Fruit fly (Drosophila melanogaster) whole organism, adult: ENCODE measurements around the gene CG5861.

Experiments used
- CG11617 ChIP-seq: fragments of 200-800 bp; sonication (Bioruptor generic); optimal IDR thresholded peaks from 2 replicates; lab custom pipeline; 2017; ENCODE audit warnings: mild to moderate bottlenecking, missing biosample characterization, missing genetic modification reagents, missing genetic modification characterization
- CG12768 ChIP-seq: fragments of 200-800 bp; sonication (Bioruptor generic); optimal IDR thresholded peaks from 2 replicates; lab custom pipeline; 2017; ENCODE audit warnings: missing biosample characterization, missing genetic modification characterization, mild to moderate bottlenecking, moderate library complexity, missing genetic modification reagents
- CG14711 ChIP-seq: fragments of 200-800 bp; sonication (Bioruptor generic); optimal IDR thresholded peaks from 2 replicates; lab custom pipeline; 2018; ENCODE audit warnings: missing biosample characterization, mild to moderate bottlenecking, missing genetic modification characterization, moderate library complexity
- CG1620 ChIP-seq: fragments of 200-800 bp; sonication (Bioruptor generic); optimal IDR thresholded peaks from 2 replicates; lab custom pipeline; 2016; ENCODE audit warnings: missing biosample characterization, missing genetic modification characterization
- CG33017 ChIP-seq: fragments of 200-800 bp; sonication (Bioruptor generic); optimal IDR thresholded peaks from 2 replicates; lab custom pipeline; 2018; ENCODE audit warnings: missing biosample characterization, mild to moderate bottlenecking, missing genetic modification characterization, moderate library complexity
- CG5204 ChIP-seq: fragments of 200-800 bp; sonication (Bioruptor generic); optimal IDR thresholded peaks from 2 replicates; lab custom pipeline; 2016; ENCODE audit warnings: missing biosample characterization, missing genetic modification characterization
- CG7045 ChIP-seq: fragments of 200-800 bp; sonication (Bioruptor generic); optimal IDR thresholded peaks from 2 replicates; lab custom pipeline; 2017; ENCODE audit warnings: missing biosample characterization, mild to moderate bottlenecking, missing genetic modification characterization
- CG7101 ChIP-seq: fragments of 200-800 bp; sonication (Bioruptor generic); optimal IDR thresholded peaks from 2 replicates; lab custom pipeline; 2018; ENCODE audit warnings: missing biosample characterization, mild to moderate bottlenecking, missing genetic modification characterization, moderate library complexity
- Clk ChIP-seq: fragments of 200-800 bp; sonication (Bioruptor generic); optimal IDR thresholded peaks from 2 replicates; lab custom pipeline; 2017; ENCODE audit warnings: missing biosample characterization, missing genetic modification characterization
- Crg-1 ChIP-seq: fragments of 200-800 bp; sonication (Bioruptor generic); optimal IDR thresholded peaks from 2 replicates; lab custom pipeline; 2016; ENCODE audit warnings: missing biosample characterization, missing genetic modification characterization
- Hr96 ChIP-seq: fragments of 200-800 bp; sonication (Bioruptor generic); optimal IDR thresholded peaks from 2 replicates; lab custom pipeline; 2016; ENCODE audit warnings: missing biosample characterization, missing genetic modification characterization
- Mnt ChIP-seq: fragments of 200-800 bp; sonication (Bioruptor generic); optimal IDR thresholded peaks from 2 replicates; lab custom pipeline; 2016; ENCODE audit warnings: missing biosample characterization, mild to moderate bottlenecking, missing genetic modification characterization
- bab1 ChIP-seq: fragments of 200-800 bp; sonication (Bioruptor generic); optimal IDR thresholded peaks from 3 replicates; lab custom pipeline; 2019; ENCODE audit warnings: missing biosample characterization, mild to moderate bottlenecking, missing genetic modification characterization, moderate library complexity
- cic ChIP-seq: fragments of 200-800 bp; sonication (Bioruptor generic); optimal IDR thresholded peaks from 2 replicates; lab custom pipeline; 2017; ENCODE audit warnings: missing biosample characterization, mild to moderate bottlenecking, missing genetic modification characterization, moderate library complexity
- cnc ChIP-seq, 2 experiments: fragments of >200 bp; optimal IDR thresholded peaks; 2 replicates each; lab custom pipeline; 2017
- kay ChIP-seq: fragments of 200-800 bp; sonication (Bioruptor generic); peaks from one replicate; lab custom pipeline; 2016; ENCODE audit warnings: missing biosample characterization, missing genetic modification characterization, borderline replicate concordance
- ovo ChIP-seq: fragments of 200-800 bp; sonication (Bioruptor generic); optimal IDR thresholded peaks from 2 replicates; lab custom pipeline; 2016; ENCODE audit warnings: missing biosample characterization, missing genetic modification characterization
- pad ChIP-seq: fragments of 200-800 bp; sonication (Bioruptor generic); optimal IDR thresholded peaks from 3 replicates; lab custom pipeline; 2017; ENCODE audit warnings: missing biosample characterization, missing genetic modification characterization, mild to moderate bottlenecking, moderate library complexity, missing genetic modification reagents
- tj ChIP-seq: fragments of 200-800 bp; sonication (Bioruptor generic); optimal IDR thresholded peaks from 3 replicates; lab custom pipeline; 2017; ENCODE audit warnings: missing biosample characterization, mild to moderate bottlenecking, missing genetic modification characterization, moderate library complexity
- toe ChIP-seq: fragments of 200-800 bp; sonication (Bioruptor generic); optimal IDR thresholded peaks from 2 replicates; lab custom pipeline; 2016; ENCODE audit warnings: missing biosample characterization, missing genetic modification characterization

Gene CG5861

DNA sequence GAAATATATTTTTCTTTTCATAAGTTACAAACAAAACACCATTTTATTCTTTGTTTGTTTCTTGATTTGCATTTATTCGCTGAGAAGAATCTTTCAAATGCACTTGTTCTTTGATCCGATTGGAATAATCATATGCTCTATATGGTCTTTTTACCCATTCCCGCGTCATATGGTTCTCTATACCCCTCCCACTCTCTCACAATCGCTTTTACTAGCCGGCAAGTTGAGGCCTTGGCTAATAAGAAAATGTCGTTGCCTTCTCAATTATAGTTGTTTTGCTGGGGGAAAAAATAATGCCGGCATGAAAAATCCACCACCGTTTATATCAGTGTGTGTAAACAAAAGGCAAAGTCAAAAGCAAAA lies 38.2 kb downstream of the CG5861 start:
- TF ChIP-seq kay (GFP tag; lab: Kevin White, UChicago) = peak; percentile 73
- TF ChIP-seq ovo (GFP tag; lab: Kevin White, UChicago) = no peak
- no peak for TF ChIP-seq CG12768 (GFP tag; lab: Kevin White, UChicago)
- TF ChIP-seq toe (GFP tag; lab: Kevin White, UChicago) = no peak
- TF ChIP-seq CG7045 (GFP tag; lab: Kevin White, UChicago) = no peak

DNA sequence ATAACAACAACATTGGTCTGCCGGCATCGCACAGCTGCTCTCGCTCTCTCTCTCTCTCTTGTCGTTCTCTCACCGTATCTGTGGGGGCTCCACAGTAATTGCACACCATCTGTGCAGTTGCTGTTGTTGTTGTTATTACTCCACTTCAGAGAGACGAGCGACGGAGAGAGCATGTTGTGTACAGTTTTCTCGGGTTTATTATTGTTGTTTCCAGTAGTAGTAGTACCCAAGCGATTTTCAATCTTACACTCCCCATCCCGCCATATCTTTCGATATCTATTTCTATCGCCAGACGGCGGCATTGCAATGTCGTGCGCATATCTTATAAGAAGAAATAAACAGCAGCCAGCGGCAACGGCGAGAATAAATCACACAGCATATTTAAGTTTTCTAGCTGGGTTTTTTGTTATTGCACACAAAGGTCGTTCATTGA lies 39.0 kb downstream of the CG5861 start:
- TF ChIP-seq Clk (no peak), pad (peak; percentile 68), kay (GFP tag; lab: Kevin White, UChicago) (no peak), CG11617 (no peak), bab1 (GFP tag; lab: Kevin White, UChicago) (peak; percentile 43), CG5204 (GFP tag; lab: Kevin White, UChicago) (no peak), CG12768 (GFP tag; lab: Kevin White, UChicago) (peak; percentile 17), cic (GFP tag; lab: Kevin White, UChicago) (peak; percentile 81), CG33017 (tag; lab: Kevin White, UChicago) (peak; percentile 25), tj (GFP tag; lab: Kevin White, UChicago) (peak; percentile 23)

DNA sequence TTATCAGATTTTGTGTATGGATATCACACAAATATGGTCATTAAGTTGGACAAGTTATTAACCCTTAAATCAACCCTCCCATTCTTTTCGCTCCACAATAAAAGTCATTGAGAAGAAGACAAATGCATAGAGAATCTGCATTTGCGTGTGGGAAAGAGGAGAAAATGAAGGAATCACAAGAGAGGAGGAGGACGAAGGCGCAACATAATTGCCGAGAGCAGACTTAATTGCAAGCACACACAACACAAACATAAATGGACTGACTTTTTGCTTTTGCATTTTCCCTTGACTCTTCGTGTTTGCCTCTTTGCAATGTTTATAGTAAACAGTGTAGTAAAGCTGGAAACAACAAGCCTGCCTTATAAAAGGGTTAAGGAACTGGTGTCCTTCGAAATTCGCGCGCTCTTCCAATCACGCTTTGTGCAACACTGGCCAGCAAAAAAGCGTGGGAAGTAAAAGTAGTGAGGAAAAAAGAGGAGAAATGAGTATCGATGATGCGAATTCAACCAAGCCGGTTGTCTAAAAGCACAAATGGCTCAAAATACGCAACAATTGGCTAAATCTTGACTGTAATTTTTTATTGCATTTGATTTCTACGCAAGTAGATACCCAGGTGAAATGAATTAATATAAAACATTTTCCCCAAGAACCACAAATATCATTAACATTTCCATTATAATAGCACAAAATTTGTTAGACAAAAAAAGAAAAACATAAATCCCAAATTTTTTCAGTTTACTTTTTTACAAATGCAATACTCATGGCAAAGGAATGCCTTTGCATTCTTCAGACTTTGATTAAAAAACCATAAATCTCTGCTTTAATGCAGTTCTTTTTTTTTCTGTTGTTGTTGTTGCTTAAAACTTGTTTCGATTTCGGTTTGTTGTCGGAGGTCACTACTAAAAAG lies 39.7 kb downstream of the CG5861 start:
- TF ChIP-seq CG7101 (tag; lab: Kevin White, UChicago) (no peak), Mnt (GFP tag; lab: Kevin White, UChicago) (no peak), CG11617 (no peak), CG5204 (GFP tag; lab: Kevin White, UChicago) (no peak), pad (no peak), CG14711 (tag; lab: Kevin White, UChicago) (no peak), CG33017 (tag; lab: Kevin White, UChicago) (no peak), cnc (optimal IDR thresholded peaks at IDR 0.05; lab: Kevin White, UChicago) (no peak), CG7045 (GFP tag; lab: Kevin White, UChicago) (no peak), cic (GFP tag; lab: Kevin White, UChicago) (no peak)

DNA sequence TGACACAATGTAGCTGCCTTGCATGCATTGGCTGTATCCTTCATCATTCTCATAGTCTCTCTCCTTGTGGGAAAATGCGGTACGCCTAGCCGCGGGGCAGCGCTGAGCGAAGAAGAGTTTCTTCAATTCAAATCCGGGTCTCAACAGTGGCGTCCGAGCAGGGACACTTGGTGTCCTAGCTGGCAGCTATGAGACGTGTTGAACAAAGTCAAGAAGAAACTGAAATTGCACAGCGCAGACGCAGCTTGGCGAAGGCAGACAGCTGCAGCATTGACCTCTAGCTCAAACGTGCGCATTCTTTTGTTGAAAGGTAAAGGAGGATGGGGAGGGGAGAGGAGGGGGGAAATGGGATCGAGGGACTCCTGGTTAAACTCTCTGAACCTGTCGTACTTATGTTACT lies 43.4 kb downstream of the CG5861 start:
- TF ChIP-seq cic (GFP tag; lab: Kevin White, UChicago) (no peak), CG5204 (GFP tag; lab: Kevin White, UChicago) (no peak), CG14711 (tag; lab: Kevin White, UChicago) (no peak), CG33017 (tag; lab: Kevin White, UChicago) (no peak), Mnt (GFP tag; lab: Kevin White, UChicago) (no peak), Clk (no peak), kay (GFP tag; lab: Kevin White, UChicago) (no peak), ovo (GFP tag; lab: Kevin White, UChicago) (no peak), Crg-1 (no peak), pad (no peak), toe (GFP tag; lab: Kevin White, UChicago) (no peak), cnc (optimal IDR thresholded peaks at IDR 0.05; lab: Kevin White, UChicago) (no peak), CG1620 (GFP tag; lab: Kevin White, UChicago) (no peak), Hr96 (no peak), CG7101 (tag; lab: Kevin White, UChicago) (no peak), CG11617 (no peak), CG12768 (GFP tag; lab: Kevin White, UChicago) (no peak), CG7045 (GFP tag; lab: Kevin White, UChicago) (no peak), bab1 (GFP tag; lab: Kevin White, UChicago) (no peak), tj (GFP tag; lab: Kevin White, UChicago) (no peak)

DNA sequence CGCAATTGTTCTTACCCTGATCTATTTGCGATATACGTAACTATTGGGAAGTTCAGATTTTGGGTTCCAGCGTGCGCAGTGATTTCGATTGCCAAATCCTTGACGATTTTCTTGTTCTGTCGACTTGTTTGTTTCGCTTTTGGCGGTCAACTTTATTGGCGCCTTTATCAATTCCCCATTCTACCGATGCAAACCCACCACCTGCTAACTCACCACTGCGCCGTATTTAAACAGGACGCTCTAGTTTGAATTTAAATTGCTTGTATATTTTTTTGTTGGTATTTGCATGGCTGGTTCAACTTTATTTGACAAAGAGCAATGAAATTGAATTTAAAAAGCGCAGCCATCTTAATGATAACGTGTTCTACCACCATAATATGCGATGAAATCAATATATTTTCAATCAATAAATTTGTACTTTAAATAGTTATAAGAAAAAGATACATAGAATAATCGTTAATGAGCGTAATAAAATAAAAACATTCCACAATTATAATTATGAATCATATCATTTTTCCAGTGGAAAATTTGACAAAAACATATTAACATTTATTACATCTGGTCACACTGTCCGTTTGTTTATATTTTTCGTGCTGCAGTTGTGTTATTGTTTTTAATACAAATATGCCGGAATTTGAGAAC lies 45.4 kb downstream of the CG5861 start, which contains the start of the genes twe and CG4935:
Gene twe, minus strand, starts transcription at position 302 of the 642 bp plus-strand sequence.
Gene CG4935, plus strand, starts transcription at position 566 of the 642 bp plus-strand sequence.
- TF ChIP-seq CG7101 (tag; lab: Kevin White, UChicago) = no peak
- peak; percentile 32 for TF ChIP-seq bab1 (GFP tag; lab: Kevin White, UChicago)

DNA sequence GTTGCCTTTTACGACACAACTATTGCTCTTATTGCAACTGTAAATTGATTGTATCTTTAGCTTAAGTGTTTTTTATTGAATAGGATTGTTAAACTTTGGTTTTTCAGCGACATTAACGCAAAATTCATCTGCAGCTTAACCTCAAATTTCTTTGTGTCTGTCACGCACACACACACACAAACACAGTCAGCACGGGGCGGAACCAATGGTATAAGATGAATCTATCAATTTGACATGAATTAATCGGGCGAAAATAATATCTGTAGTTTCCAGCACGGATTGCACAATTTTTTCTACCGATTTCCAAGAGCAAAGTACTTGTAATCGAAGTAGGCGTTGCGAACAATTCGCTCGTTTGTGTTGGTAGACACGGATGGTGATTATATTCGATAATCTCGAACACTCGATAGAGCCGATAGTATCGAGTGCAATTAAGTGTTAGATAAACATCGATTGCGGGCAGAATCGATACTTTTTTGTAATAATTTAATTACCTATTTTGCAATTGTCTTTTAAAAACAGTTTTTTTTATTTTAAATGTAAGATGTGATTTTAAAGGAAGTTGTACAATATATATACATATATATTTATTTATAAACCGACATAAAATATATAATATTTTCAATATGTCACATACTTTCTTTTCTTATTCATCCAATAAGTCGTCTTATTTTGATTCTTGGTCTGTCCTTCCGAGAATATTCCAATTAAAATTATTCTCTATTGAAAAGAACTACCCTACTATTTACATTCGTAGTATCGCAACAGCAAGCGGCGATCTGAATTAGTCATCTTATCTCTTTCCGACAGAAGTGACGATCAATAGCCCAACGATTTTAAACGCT lies 49.6 kb downstream of the CG5861 start, which contains the start of the genes PRL-1 and EndoGI:
Gene PRL-1, minus strand, starts transcription at position 380 of the 845 bp plus-strand sequence.
Gene EndoGI, plus strand, starts transcription at position 462 of the 845 bp plus-strand sequence.
- TF ChIP-seq ovo (GFP tag; lab: Kevin White, UChicago) (peak; percentile 69), pad (peak; percentile 66), CG7101 (tag; lab: Kevin White, UChicago) (peak; percentile 94), CG7045 (GFP tag; lab: Kevin White, UChicago) (peak; percentile 84), Hr96 (no peak), kay (GFP tag; lab: Kevin White, UChicago) (peak; percentile 99), CG5204 (GFP tag; lab: Kevin White, UChicago) (no peak), CG33017 (tag; lab: Kevin White, UChicago) (peak; percentile 94), cnc (optimal IDR thresholded peaks at IDR 0.05; lab: Kevin White, UChicago) (no peak), cic (GFP tag; lab: Kevin White, UChicago) (peak; percentile 51), CG11617 (peak; percentile 95), CG1620 (GFP tag; lab: Kevin White, UChicago) (peak; percentile 20), Clk (peak; percentile 65), Crg-1 (no peak), tj (GFP tag; lab: Kevin White, UChicago) (peak; percentile 65), CG14711 (tag; lab: Kevin White, UChicago) (peak; percentile 92), toe (GFP tag; lab: Kevin White, UChicago) (no peak), Mnt (GFP tag; lab: Kevin White, UChicago) (peak; percentile 40), CG12768 (GFP tag; lab: Kevin White, UChicago) (peak; percentile 56), bab1 (GFP tag; lab: Kevin White, UChicago) (peak; percentile 96)
